Fruit fly (Drosophila melanogaster) whole organism, embryonic: Measurements from ENCODE around the gene Ugt35A1.

Experiments used
- ATbp ChIP-seq: fragments of 200-800 bp; sonication (Bioruptor generic); optimal IDR thresholded peaks from 2 replicates; lab custom pipeline; 2017; ENCODE audit warnings: missing biosample characterization, mild to moderate bottlenecking, missing genetic modification characterization, missing genetic modification reagents
- Adf1 ChIP-seq: fragments of 200-800 bp; sonication (Bioruptor generic); IDR thresholded peaks from 2 replicates; pipeline ENCODE4 v1.3.6; 2022; ENCODE audit warnings: missing biosample characterization, missing genetic modification characterization
- Aef1 ChIP-seq: fragments of 200-800 bp; sonication (Bioruptor generic); IDR thresholded peaks from 3 replicates; pipeline ENCODE4 v1.3.6; 2022; ENCODE audit warnings: missing biosample characterization, missing genetic modification characterization
- Asciz ChIP-seq: fragments of 200-800 bp; sonication (Bioruptor generic); optimal IDR thresholded peaks from 2 replicates; lab custom pipeline; 2017; ENCODE audit warnings: missing biosample characterization, mild to moderate bottlenecking, missing genetic modification characterization, missing genetic modification reagents
- BtbVII ChIP-seq: fragments of 200-800 bp; sonication (Bioruptor generic); optimal IDR thresholded peaks from 3 replicates; lab custom pipeline; 2017; ENCODE audit warnings: missing biosample characterization, mild to moderate bottlenecking, missing genetic modification characterization
- CG10321 ChIP-seq: fragments of 200-800 bp; sonication (Bioruptor generic); IDR thresholded peaks from 2 replicates; pipeline ENCODE4 v1.3.6; 2022; ENCODE audit warnings: missing biosample characterization, missing genetic modification characterization
- CG11456 ChIP-seq: fragments of 200-800 bp; sonication (Bioruptor generic); IDR thresholded peaks from 3 replicates; pipeline ENCODE4 v1.3.6; 2022; ENCODE audit warnings: missing biosample characterization, missing genetic modification characterization
- CG11696 ChIP-seq: fragments of 200-800 bp; sonication (Bioruptor generic); IDR thresholded peaks from 2 replicates; pipeline ENCODE4 v1.3.6; 2022; ENCODE audit warnings: missing biosample characterization, missing genetic modification characterization
- CG11723 ChIP-seq: fragments of 200-800 bp; sonication (Bioruptor generic); optimal IDR thresholded peaks from 2 replicates; lab custom pipeline; 2017; ENCODE audit warnings: missing biosample characterization, mild to moderate bottlenecking, missing genetic modification characterization
- CG15269 ChIP-seq: fragments of 200-800 bp; sonication (Bioruptor generic); optimal IDR thresholded peaks from 2 replicates; lab custom pipeline; 2018; ENCODE audit warnings: missing biosample characterization, mild to moderate bottlenecking, missing genetic modification characterization, moderate library complexity
- CG15514 ChIP-seq: fragments of 200-800 bp; sonication (Bioruptor generic); optimal IDR thresholded peaks from 3 replicates; lab custom pipeline; 2017; ENCODE audit warnings: missing biosample characterization, missing genetic modification characterization, mild to moderate bottlenecking, moderate library complexity, missing genetic modification reagents
- CG18476 ChIP-seq: fragments of 200-800 bp; sonication (Bioruptor generic); optimal IDR thresholded peaks from 2 replicates; lab custom pipeline; 2016; ENCODE audit warnings: missing biosample characterization, mild to moderate bottlenecking, missing genetic modification characterization
- CG30020 ChIP-seq: fragments of 200-800 bp; optimal IDR thresholded peaks from 2 replicates; lab custom pipeline; 2019; ENCODE audit warnings: missing biosample characterization, mild to moderate bottlenecking, missing genetic modification characterization, moderate library complexity
- CG4404 ChIP-seq: fragments of 200-800 bp; sonication (Bioruptor generic); IDR thresholded peaks from 2 replicates; pipeline ENCODE4 v1.3.6; 2022; ENCODE audit warnings: missing biosample characterization, missing genetic modification characterization
- CG6683 ChIP-seq: fragments of 200-800 bp; sonication (Bioruptor generic); optimal IDR thresholded peaks from 2 replicates; lab custom pipeline; 2017; ENCODE audit warnings: missing biosample characterization, mild to moderate bottlenecking, missing genetic modification characterization, missing genetic modification reagents
- CG6765 ChIP-seq: fragments of 200-800 bp; sonication (Bioruptor generic); optimal IDR thresholded peaks from 3 replicates; lab custom pipeline; 2017; ENCODE audit warnings: missing biosample characterization, mild to moderate bottlenecking, missing genetic modification characterization
- CG7372 ChIP-seq: fragments of 200-800 bp; sonication (Bioruptor generic); IDR thresholded peaks from 2 replicates; pipeline ENCODE4 v1.3.6; 2022; ENCODE audit warnings: missing biosample characterization, missing genetic modification characterization
- CG7556 ChIP-seq: fragments of 200-800 bp; sonication (Bioruptor generic); optimal IDR thresholded peaks from 2 replicates; lab custom pipeline; 2017; ENCODE audit warnings: missing biosample characterization, mild to moderate bottlenecking, missing genetic modification characterization
- CG7928 ChIP-seq: fragments of 200-800 bp; sonication (Bioruptor generic); optimal IDR thresholded peaks from 2 replicates; lab custom pipeline; 2017; ENCODE audit warnings: missing biosample characterization, mild to moderate bottlenecking, missing genetic modification characterization
- CG9932 ChIP-seq: fragments of 200-800 bp; sonication (Bioruptor generic); IDR thresholded peaks from 2 replicates; pipeline ENCODE4 v1.3.6; 2022; ENCODE audit warnings: missing biosample characterization, missing genetic modification characterization
- Dek ChIP-seq: fragments of 200-800 bp; sonication (Bioruptor generic); optimal IDR thresholded peaks from 3 replicates; lab custom pipeline; 2019; ENCODE audit warnings: missing biosample characterization, mild to moderate bottlenecking, missing genetic modification characterization, moderate library complexity
- Dref ChIP-seq: fragments of 200-800 bp; sonication (Bioruptor generic); IDR thresholded peaks from 2 replicates; pipeline ENCODE4 v1.3.6; 2022; ENCODE audit warnings: missing biosample characterization, missing genetic modification characterization
- H2.0 ChIP-seq: fragments of 200-800 bp; sonication (Bioruptor generic); IDR thresholded peaks from 2 replicates; pipeline ENCODE4 v1.3.6; 2022; ENCODE audit warnings: missing biosample characterization, missing genetic modification characterization
- HLH4C ChIP-seq: fragments of 200-800 bp; sonication (Bioruptor generic); IDR thresholded peaks from 3 replicates; pipeline ENCODE4 v1.3.6; 2022; ENCODE audit warnings: missing biosample characterization, missing genetic modification characterization; ENCODE audit not compliant: partially characterized antibody
- HLH54F ChIP-seq: fragments of 200-800 bp; sonication (Bioruptor generic); optimal IDR thresholded peaks from 3 replicates; lab custom pipeline; 2016; ENCODE audit warnings: missing biosample characterization, missing genetic modification characterization
- Lim3 ChIP-seq: fragments of 200-800 bp; sonication (Bioruptor generic); IDR thresholded peaks from 2 replicates; pipeline ENCODE4 v1.3.6; 2022; ENCODE audit warnings: missing biosample characterization, missing genetic modification characterization
- NC2β ChIP-seq: fragments of 200-800 bp; sonication (Bioruptor generic); optimal IDR thresholded peaks from 2 replicates; lab custom pipeline; 2016; ENCODE audit warnings: missing biosample characterization, missing genetic modification characterization
- Stat92E ChIP-seq, 3 experiments: fragments of >200 bp in 2 of 3; fragments of 200-800 bp in 1 of 3; sonication (Bioruptor generic) in 1 of 3; optimal IDR thresholded peaks; 2 replicates each; lab custom pipeline; 2017 to 2019; ENCODE audit warnings: missing biosample characterization in 3 of 3, missing genetic modification characterization in 3 of 3, mild to moderate bottlenecking in 1 of 3, moderate library complexity in 1 of 3
- TFAM ChIP-seq: fragments of 200-800 bp; sonication (Bioruptor generic); optimal IDR thresholded peaks from 2 replicates; lab custom pipeline; 2017; ENCODE audit warnings: missing biosample characterization, missing genetic modification characterization, inconsistent platforms
- ac ChIP-seq: fragments of 200-800 bp; sonication (Bioruptor generic); optimal IDR thresholded peaks from 3 replicates; lab custom pipeline; 2017; ENCODE audit warnings: missing biosample characterization, mild to moderate bottlenecking, missing genetic modification characterization
- aop ChIP-seq: fragments of 200-800 bp; sonication (Bioruptor generic); IDR thresholded peaks from 2 replicates; pipeline ENCODE4 v1.3.6; 2022; ENCODE audit warnings: missing biosample characterization, missing genetic modification characterization
- az2 ChIP-seq: fragments of 200-800 bp; sonication (Bioruptor generic); optimal IDR thresholded peaks from 3 replicates; lab custom pipeline; 2016; ENCODE audit warnings: missing biosample characterization, missing genetic modification characterization
- bsh ChIP-seq, 2 experiments: fragments of 200-800 bp; sonication (Bioruptor generic); optimal IDR thresholded peaks; 2 replicates each; lab custom pipeline; 2017 to 2018; ENCODE audit warnings: mild to moderate bottlenecking in 2 of 2, missing biosample characterization in 2 of 2, missing genetic modification characterization in 2 of 2, moderate library complexity in 1 of 2
- eve ChIP-seq, 2 experiments: fragments of >200 bp; optimal IDR thresholded peaks; 2 replicates each; lab custom pipeline; 2017; ENCODE audit warnings: missing biosample characterization in 2 of 2, missing genetic modification characterization in 2 of 2
- ftz-f1 ChIP-seq: fragments of 200-800 bp; sonication (Bioruptor generic); optimal IDR thresholded peaks from 2 replicates; lab custom pipeline; 2016; ENCODE audit warnings: missing biosample characterization, missing genetic modification characterization
- klu ChIP-seq: fragments of 200-800 bp; sonication (Bioruptor generic); IDR thresholded peaks from 2 replicates; pipeline ENCODE4 v1.3.6; 2022; ENCODE audit warnings: missing biosample characterization, missing genetic modification characterization
- lab ChIP-seq: fragments of 200-800 bp; sonication (Bioruptor generic); optimal IDR thresholded peaks from 3 replicates; lab custom pipeline; 2017; ENCODE audit warnings: missing biosample characterization, missing genetic modification characterization, mild to moderate bottlenecking, moderate library complexity, missing genetic modification reagents
- nau ChIP-seq: fragments of 200-800 bp; sonication (Bioruptor generic); optimal IDR thresholded peaks from 3 replicates; lab custom pipeline; 2017; ENCODE audit warnings: missing biosample characterization, mild to moderate bottlenecking, missing genetic modification characterization, missing genetic modification reagents
- nmo ChIP-seq: fragments of 200-800 bp; sonication (Bioruptor generic); optimal IDR thresholded peaks from 2 replicates; lab custom pipeline; 2018; ENCODE audit warnings: missing biosample characterization, mild to moderate bottlenecking, missing genetic modification characterization, moderate library complexity
- pan ChIP-seq, 4 experiments: fragments of >200 bp in 3 of 4; fragments of 200-800 bp in 1 of 4; sonication (Bioruptor generic) in 1 of 4; optimal IDR thresholded peaks in 3 of 4; IDR thresholded peaks in 1 of 4; 2 replicates each; pipeline versions ENCODE4 v1.3.6 to Lab custom; 2017 to 2022; ENCODE audit warnings: missing biosample characterization in 2 of 4, missing genetic modification characterization in 2 of 4, mixed read lengths in 1 of 4
- pfk ChIP-seq: fragments of 200-800 bp; sonication (Bioruptor generic); optimal IDR thresholded peaks from 2 replicates; lab custom pipeline; 2018; ENCODE audit warnings: missing biosample characterization, mild to moderate bottlenecking, missing genetic modification characterization, moderate library complexity
- sd ChIP-seq: fragments of 200-800 bp; sonication (Bioruptor generic); optimal IDR thresholded peaks from 3 replicates; lab custom pipeline; 2018; ENCODE audit warnings: missing biosample characterization, mild to moderate bottlenecking, missing genetic modification characterization, moderate library complexity
- seq ChIP-seq: fragments of 200-800 bp; sonication (Bioruptor generic); IDR thresholded peaks from 2 replicates; pipeline ENCODE4 v1.3.6; 2022; ENCODE audit warnings: missing biosample characterization, missing genetic modification characterization
- shn ChIP-seq: fragments of 200-800 bp; sonication (Bioruptor generic); optimal IDR thresholded peaks from 3 replicates; lab custom pipeline; 2016; ENCODE audit warnings: missing biosample characterization, missing genetic modification characterization
- slbo ChIP-seq: fragments of 200-800 bp; sonication (Bioruptor generic); IDR thresholded peaks from 2 replicates; pipeline ENCODE4 v1.3.6; 2022; ENCODE audit warnings: missing biosample characterization, missing genetic modification characterization
- so ChIP-seq: fragments of 200-800 bp; sonication (Bioruptor generic); IDR thresholded peaks from 3 replicates; pipeline ENCODE4 v1.3.6; 2022; ENCODE audit warnings: missing biosample characterization, missing genetic modification characterization
- sqz ChIP-seq: fragments of 200-800 bp; sonication (Bioruptor generic); optimal IDR thresholded peaks from 3 replicates; lab custom pipeline; 2018; ENCODE audit warnings: missing biosample characterization, mild to moderate bottlenecking, missing genetic modification characterization
- tgo ChIP-seq: fragments of 200-800 bp; sonication (Bioruptor generic); IDR thresholded peaks from 3 replicates; pipeline ENCODE4 v1.3.6; 2022; ENCODE audit warnings: missing biosample characterization, missing genetic modification characterization
- trem ChIP-seq: fragments of 200-800 bp; optimal IDR thresholded peaks from 3 replicates; lab custom pipeline; 2019; ENCODE audit warnings: missing biosample characterization, mild to moderate bottlenecking, missing genetic modification characterization, moderate library complexity
- tx ChIP-seq: fragments of 200-800 bp; sonication (Bioruptor generic); optimal IDR thresholded peaks from 2 replicates; lab custom pipeline; 2016; ENCODE audit warnings: missing biosample characterization, missing genetic modification characterization

Gene Ugt35A1

DNA sequence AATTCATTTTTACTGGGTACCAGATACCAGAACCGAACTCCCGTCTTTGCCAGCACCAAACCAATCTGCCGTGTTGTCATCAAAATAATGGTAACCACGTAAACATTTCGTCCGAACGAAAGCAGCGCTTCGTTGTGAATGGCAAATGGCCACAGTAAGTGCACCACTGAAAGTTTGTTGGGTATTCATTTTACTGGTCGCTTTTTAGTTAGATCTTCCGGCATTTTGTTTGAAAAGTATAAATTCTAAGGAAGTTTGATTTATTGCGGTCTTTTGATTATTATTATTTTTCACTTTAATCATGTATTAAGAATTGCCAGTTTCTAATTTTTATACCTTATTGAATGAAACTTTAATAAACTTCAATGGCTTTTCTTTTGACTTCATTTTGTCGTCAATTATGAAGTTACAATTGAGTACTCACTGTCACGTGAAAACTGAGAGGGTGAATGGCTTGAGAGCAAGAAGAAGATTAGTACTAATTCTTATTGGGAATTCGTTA lies 42.0 kb upstream of the Ugt35A1 start, which contains the start of gene ZnT86D (continued):
- TF ChIP-seq Asciz (GFP tag; lab: Kevin White, UChicago) = peak; percentile 5
- TF ChIP-seq CG15514 (GFP tag; lab: Kevin White, UChicago) = peak; percentile 61
- peak; percentile 72 for TF ChIP-seq CG15269 (tag; lab: Kevin White, UChicago)
- TF ChIP-seq shn (GFP tag; lab: Kevin White, UChicago) = peak; percentile 69
- TF ChIP-seq trem (tag; lab: Kevin White, UChicago) = peak; percentile 44
- no peak for TF ChIP-seq HLH4C (GFP tag; lab: Robert Waterston, UW)
- TF ChIP-seq tx (GFP tag; lab: Kevin White, UChicago) = peak; percentile 45
- no peak for TF ChIP-seq Lim3 (GFP tag; lab: Robert Waterston, UW)
- peak; percentile 23; the same call in 1 of the 3 replicates for TF ChIP-seq tgo (GFP tag; lab: Robert Waterston, UW)
- TF ChIP-seq NC2β (GFP tag; lab: Kevin White, UChicago) = peak; percentile 68
- no peak for TF ChIP-seq aop (GFP tag; lab: Robert Waterston, UW)
- peak; percentile 46 for TF ChIP-seq sqz (GFP tag; lab: Kevin White, UChicago)
- peak; percentile 49; the same call in 2 of the 3 replicates for TF ChIP-seq Aef1
- no peak for TF ChIP-seq eve (GFP tag; optimal IDR thresholded peaks at IDR 0.05; lab: Kevin White, UChicago)
- peak; percentile 61 for TF ChIP-seq CG4404 (GFP tag; lab: Robert Waterston, UW)
- no peak for TF ChIP-seq CG11456 (GFP tag; lab: Robert Waterston, UW)
- TF ChIP-seq bsh (GFP tag; optimal IDR thresholded peaks at IDR 0.05; lab: Kevin White, UChicago) = peak in 1 of 2 experiments; percentile 46
- no peak for TF ChIP-seq Dref (GFP tag; lab: Robert Waterston, UW)
- peak; percentile 67 for TF ChIP-seq nmo
- TF ChIP-seq sd (tag; lab: Kevin White, UChicago) = peak; percentile 55
- TF ChIP-seq CG7928 (GFP tag; lab: Kevin White, UChicago) = no peak
- no peak for TF ChIP-seq pan (optimal IDR thresholded peaks at IDR 0.05; lab: Kevin White, UChicago)
- no peak for TF ChIP-seq pan (GFP tag; optimal IDR thresholded peaks at IDR 0.05 in 1 of 2, IDR thresholded peaks at IDR 0.05 in 1 of 2)
- no peak for TF ChIP-seq TFAM (GFP tag; lab: Kevin White, UChicago)
- no peak for TF ChIP-seq H2.0 (GFP tag; lab: Robert Waterston, UW)
- TF ChIP-seq CG11696 = no peak
- peak; percentile 75 for TF ChIP-seq HLH54F (GFP tag; lab: Kevin White, UChicago)
- no peak for TF ChIP-seq so
- TF ChIP-seq seq = no peak
- TF ChIP-seq CG6683 (GFP tag; lab: Kevin White, UChicago) = peak; percentile 22
- TF ChIP-seq CG18476 (GFP tag; lab: Kevin White, UChicago) = peak; percentile 51
- TF ChIP-seq BtbVII (GFP tag; lab: Kevin White, UChicago) = no peak
- TF ChIP-seq CG7372 (GFP tag; lab: Robert Waterston, UW) = no peak
- TF ChIP-seq Stat92E (GFP tag; optimal IDR thresholded peaks at IDR 0.05; lab: Kevin White, UChicago) = no peak
- TF ChIP-seq klu = peak; percentile 57; the same call in 1 of the 2 replicates
- TF ChIP-seq lab (GFP tag; lab: Kevin White, UChicago) = peak; percentile 71
- TF ChIP-seq CG30020 (tag; lab: Kevin White, UChicago) = peak; percentile 47
- TF ChIP-seq pfk (GFP tag; lab: Kevin White, UChicago) = peak; percentile 31
- peak; percentile 68 for TF ChIP-seq CG7556 (GFP tag; lab: Kevin White, UChicago)
- peak; percentile 70 for TF ChIP-seq slbo (GFP tag; lab: Robert Waterston, UW)
- no peak for TF ChIP-seq CG11723 (GFP tag; lab: Kevin White, UChicago)
- no peak for TF ChIP-seq az2 (GFP tag; lab: Kevin White, UChicago)
- TF ChIP-seq Dek (tag; lab: Kevin White, UChicago) = peak; percentile 72
- TF ChIP-seq nau (GFP tag; lab: Kevin White, UChicago) = no peak
- TF ChIP-seq Adf1 = no peak
- TF ChIP-seq ATbp = peak; percentile 21
- TF ChIP-seq CG10321 (GFP tag; lab: Robert Waterston, UW) = peak; percentile 80
- TF ChIP-seq CG9932 (GFP tag; lab: Robert Waterston, UW) = peak; percentile 77
- no peak for TF ChIP-seq ac (GFP tag; lab: Kevin White, UChicago)
- TF ChIP-seq ftz-f1 (GFP tag; lab: Kevin White, UChicago) = no peak
- no peak for TF ChIP-seq CG6765 (GFP tag; lab: Kevin White, UChicago)
